Worm (Caenorhabditis elegans) whole organism, L4 larva: ENCODE data around the gene mpst-4.

Source experiments
- F10B5.3 ChIP-seq: sonication (generic microtip); optimal IDR thresholded peaks from 2 replicates; lab custom pipeline; 2016; ENCODE audit warnings: mild to moderate bottlenecking, missing genetic modification characterization, missing compliant biosample characterization
- F37D6.2 ChIP-seq: sonication (generic microtip); optimal IDR thresholded peaks from 2 replicates; lab custom pipeline; 2016; ENCODE audit warnings: mild to moderate bottlenecking, missing genetic modification characterization, missing compliant biosample characterization
- F44E2.7 ChIP-seq: fragments of 200-800 bp; sonication (Bioruptor generic); IDR thresholded peaks from 2 replicates; pipeline ENCODE4 v2.1.2; 2022; ENCODE audit warnings: missing genetic modification characterization, missing compliant biosample characterization
- F49E8.2 ChIP-seq: sonication (generic microtip); optimal IDR thresholded peaks from 2 replicates; lab custom pipeline; 2016; ENCODE audit warnings: missing compliant biosample characterization, mild to moderate bottlenecking, missing genetic modification characterization, borderline replicate concordance
- T20F7.1 ChIP-seq: fragments of 200-800 bp; sonication (Bioruptor generic); optimal IDR thresholded peaks from 2 replicates; lab custom pipeline; 2018; ENCODE audit warnings: mild to moderate bottlenecking, missing genetic modification characterization, missing compliant biosample characterization
- Y105C5A.15 ChIP-seq: fragments of 200-800 bp; sonication (Bioruptor generic); IDR thresholded peaks from 2 replicates; pipeline ENCODE4 v1.3.6; 2022; ENCODE audit warnings: missing genetic modification characterization, missing compliant biosample characterization
- Y5F2A.4 ChIP-seq: fragments of 200-800 bp; sonication (Bioruptor generic); optimal IDR thresholded peaks from 2 replicates; lab custom pipeline; 2018; ENCODE audit warnings: mild to moderate bottlenecking, missing genetic modification characterization, missing compliant biosample characterization
- ZK546.5 ChIP-seq, 2 experiments: sonication (generic microtip); optimal IDR thresholded peaks; 2 replicates each; lab custom pipeline; 2017; ENCODE audit warnings: missing biosample characterization in 2 of 2, missing genetic modification characterization in 2 of 2
- aha-1 ChIP-seq: fragments of 150-350 bp; peaks from one replicate; lab custom pipeline; 2014; ENCODE audit warnings: missing biosample characterization, missing genetic modification characterization
- ama-1 ChIP-seq: fragments of 150-350 bp; optimal IDR thresholded peaks from 2 replicates; lab custom pipeline; 2014; ENCODE audit warnings: inconsistent platforms, mixed read lengths
- ceh-20 ChIP-seq: fragments of 200-800 bp; sonication (Bioruptor generic); IDR thresholded peaks from 2 replicates; pipeline ENCODE4 v1.3.6; 2022; ENCODE audit warnings: missing genetic modification reagents, missing genetic modification characterization, missing compliant biosample characterization
- ceh-28 ChIP-seq: fragments of 150-350 bp; optimal IDR thresholded peaks from 2 replicates; lab custom pipeline; 2014; ENCODE audit warnings: missing biosample characterization, missing genetic modification reagents, missing genetic modification characterization
- ces-1 ChIP-seq: fragments of 150-350 bp; sonication (generic microtip); optimal IDR thresholded peaks from 4 replicates; lab custom pipeline; 2014; ENCODE audit warnings: missing biosample characterization, missing genetic modification reagents, missing genetic modification characterization
- ctbp-1 ChIP-seq: fragments of 200-800 bp; sonication (Bioruptor generic); IDR thresholded peaks from 2 replicates; pipeline ENCODE4 v1.3.6; 2022; ENCODE audit warnings: missing genetic modification reagents, missing genetic modification characterization, missing compliant biosample characterization
- daf-16 ChIP-seq, 3 experiments: sonication (generic microtip); optimal IDR thresholded peaks; 2 replicates each; lab custom pipeline; 2016 to 2017; ENCODE audit warnings: missing genetic modification characterization in 3 of 3, missing genetic modification reagents in 3 of 3, mild to moderate bottlenecking in 2 of 3, missing compliant biosample characterization in 2 of 3, missing biosample characterization in 1 of 3, moderate library complexity in 1 of 3
- dmd-6 ChIP-seq: fragments of 200-800 bp; sonication (Bioruptor generic); IDR thresholded peaks from 2 replicates; pipeline ENCODE4 v1.3.6; 2022; ENCODE audit warnings: missing genetic modification reagents, missing genetic modification characterization, missing compliant biosample characterization
- dmd-8 ChIP-seq: fragments of 200-800 bp; sonication (Bioruptor generic); IDR thresholded peaks from 2 replicates; pipeline ENCODE4 v1.3.6; 2022; ENCODE audit warnings: missing genetic modification characterization, missing compliant biosample characterization
- dpl-1 ChIP-seq: fragments of 150-350 bp; optimal IDR thresholded peaks from 2 replicates; lab custom pipeline; 2014; ENCODE audit warnings: missing biosample characterization, missing genetic modification reagents, missing genetic modification characterization
- duxl-1 ChIP-seq: sonication (generic microtip); optimal IDR thresholded peaks from 2 replicates; lab custom pipeline; 2016; ENCODE audit warnings: mild to moderate bottlenecking, missing genetic modification characterization, moderate library complexity, missing compliant biosample characterization; ENCODE audit not compliant: poor library complexity
- dve-1 ChIP-seq: sonication (generic microtip); optimal IDR thresholded peaks from 2 replicates; lab custom pipeline; 2017; ENCODE audit warnings: antibody characterized with exemption, mild to moderate bottlenecking, missing genetic modification characterization, missing compliant biosample characterization; ENCODE audit not compliant: insufficient read depth
- gei-8 ChIP-seq: fragments of 200-800 bp; sonication (Bioruptor generic); optimal IDR thresholded peaks from 2 replicates; lab custom pipeline; 2018; ENCODE audit warnings: mild to moderate bottlenecking, missing genetic modification characterization, missing compliant biosample characterization
- hif-1 ChIP-seq, 2 experiments: sonication (generic microtip); optimal IDR thresholded peaks; 2 replicates each; lab custom pipeline; 2016 to 2017; ENCODE audit warnings: missing compliant biosample characterization in 2 of 2, missing genetic modification characterization in 2 of 2, missing genetic modification reagents in 2 of 2, missing genotype in 2 of 2, mild to moderate bottlenecking in 1 of 2
- hlh-11 ChIP-seq: fragments of 200-800 bp; sonication (Bioruptor generic); optimal IDR thresholded peaks from 2 replicates; lab custom pipeline; 2018; ENCODE audit warnings: mild to moderate bottlenecking, missing genetic modification characterization, missing compliant biosample characterization
- hlh-30 ChIP-seq: sonication (generic microtip); optimal IDR thresholded peaks from 2 replicates; lab custom pipeline; 2017; ENCODE audit warnings: antibody characterized with exemption, mild to moderate bottlenecking, missing genetic modification characterization, missing compliant biosample characterization; ENCODE audit not compliant: insufficient read depth
- lim-7 ChIP-seq: fragments of 200-800 bp; sonication (Bioruptor generic); IDR thresholded peaks from 2 replicates; pipeline ENCODE4 v1.3.6; 2022; ENCODE audit warnings: missing genetic modification characterization, missing compliant biosample characterization
- lin-1 ChIP-seq: fragments of 200-800 bp; sonication (Bioruptor generic); IDR thresholded peaks from 2 replicates; pipeline ENCODE4 v1.3.6; 2022; ENCODE audit warnings: missing genetic modification reagents, missing genetic modification characterization, missing compliant biosample characterization
- lin-39 ChIP-seq: fragments of 150-350 bp; optimal IDR thresholded peaks from 2 replicates; lab custom pipeline; 2014; ENCODE audit warnings: missing biosample characterization, missing genetic modification reagents, missing genetic modification characterization
- madf-5 ChIP-seq, 2 experiments: fragments of 200-800 bp; sonication (Bioruptor generic); IDR thresholded peaks; 2 replicates each; pipeline ENCODE4 v1.3.6; 2022; ENCODE audit warnings: missing compliant biosample characterization in 2 of 2, missing genetic modification characterization in 2 of 2
- mdl-1 ChIP-seq, 2 experiments: fragments of 150-350 bp in 1 of 2; sonication (generic microtip) in 1 of 2; optimal IDR thresholded peaks; 2 replicates each; lab custom pipeline; 2014 to 2017; ENCODE audit warnings: missing biosample characterization in 2 of 2, missing genetic modification characterization in 2 of 2
- mep-1 ChIP-seq: fragments of 150-350 bp; sonication (generic microtip); optimal IDR thresholded peaks from 3 replicates; lab custom pipeline; 2014; ENCODE audit warnings: missing biosample characterization, missing genetic modification characterization
- mes-2 ChIP-seq: sonication (generic microtip); optimal IDR thresholded peaks from 2 replicates; lab custom pipeline; 2016; ENCODE audit warnings: missing genotype, mild to moderate bottlenecking, missing genetic modification characterization, missing compliant biosample characterization; ENCODE audit not compliant: poor library complexity, severe bottlenecking
- nhr-102 ChIP-seq: sonication (generic microtip); optimal IDR thresholded peaks from 2 replicates; lab custom pipeline; 2016; ENCODE audit warnings: mild to moderate bottlenecking, missing genetic modification characterization, moderate library complexity, missing compliant biosample characterization
- nhr-28 ChIP-seq: fragments of 150-350 bp; optimal IDR thresholded peaks from 2 replicates; lab custom pipeline; 2014; ENCODE audit warnings: missing biosample characterization, missing genetic modification characterization
- nhr-48 ChIP-seq: sonication (generic microtip); optimal IDR thresholded peaks from 2 replicates; lab custom pipeline; 2016; ENCODE audit warnings: mild to moderate bottlenecking, missing genetic modification characterization, missing compliant biosample characterization
- nhr-6 ChIP-seq: fragments of 150-350 bp; optimal IDR thresholded peaks from 2 replicates; lab custom pipeline; 2014; ENCODE audit warnings: missing biosample characterization, missing genetic modification characterization
- nhr-77 ChIP-seq: fragments of 150-350 bp; optimal IDR thresholded peaks from 2 replicates; lab custom pipeline; 2014; ENCODE audit warnings: missing biosample characterization, missing genetic modification characterization
- php-3 ChIP-seq: fragments of 200-800 bp; sonication (Bioruptor generic); IDR thresholded peaks from 2 replicates; pipeline ENCODE4 v1.3.6; 2022; ENCODE audit warnings: missing genetic modification reagents, missing genetic modification characterization, missing compliant biosample characterization
- pqm-1 ChIP-seq: sonication (generic microtip); optimal IDR thresholded peaks from 2 replicates; lab custom pipeline; 2017; ENCODE audit warnings: missing biosample characterization, missing genetic modification characterization
- rbr-2 ChIP-seq: sonication (generic microtip); optimal IDR thresholded peaks from 2 replicates; lab custom pipeline; 2016; ENCODE audit warnings: missing genotype, missing genetic modification characterization, missing compliant biosample characterization
- saeg-2 ChIP-seq: fragments of 200-800 bp; sonication (Bioruptor generic); IDR thresholded peaks from 2 replicates; pipeline ENCODE4 v1.3.6; 2022; ENCODE audit warnings: missing genetic modification reagents, missing genetic modification characterization, missing compliant biosample characterization
- set-16 ChIP-seq: fragments of 200-800 bp; sonication (Bioruptor generic); IDR thresholded peaks from 2 replicates; pipeline ENCODE4 v1.3.6; 2022; ENCODE audit warnings: missing genetic modification reagents, missing genetic modification characterization, missing compliant biosample characterization
- spr-1 ChIP-seq: sonication (generic microtip); optimal IDR thresholded peaks from 2 replicates; lab custom pipeline; 2016; ENCODE audit warnings: mild to moderate bottlenecking, missing genetic modification characterization, missing compliant biosample characterization
- tra-1 ChIP-seq: fragments of 200-800 bp; sonication (Bioruptor generic); IDR thresholded peaks from 2 replicates; pipeline ENCODE4 v1.3.6; 2022; ENCODE audit warnings: missing genetic modification reagents, missing genetic modification characterization, missing compliant biosample characterization
- unc-130 ChIP-seq: sonication (generic microtip); optimal IDR thresholded peaks from 2 replicates; lab custom pipeline; 2016; ENCODE audit warnings: missing genetic modification reagents, missing genetic modification characterization, missing compliant biosample characterization
- unc-39 ChIP-seq: sonication (generic microtip); optimal IDR thresholded peaks from 2 replicates; lab custom pipeline; 2017; ENCODE audit warnings: missing biosample characterization, missing genetic modification characterization
- vab-7 ChIP-seq: fragments of 200-800 bp; sonication (Bioruptor generic); IDR thresholded peaks from 2 replicates; pipeline ENCODE4 v1.3.6; 2022; ENCODE audit warnings: missing genetic modification reagents, missing genetic modification characterization, missing compliant biosample characterization
- zag-1 ChIP-seq: fragments of 150-350 bp; optimal IDR thresholded peaks from 2 replicates; lab custom pipeline; 2014; ENCODE audit warnings: missing biosample characterization, missing genetic modification characterization

Gene mpst-4

DNA sequence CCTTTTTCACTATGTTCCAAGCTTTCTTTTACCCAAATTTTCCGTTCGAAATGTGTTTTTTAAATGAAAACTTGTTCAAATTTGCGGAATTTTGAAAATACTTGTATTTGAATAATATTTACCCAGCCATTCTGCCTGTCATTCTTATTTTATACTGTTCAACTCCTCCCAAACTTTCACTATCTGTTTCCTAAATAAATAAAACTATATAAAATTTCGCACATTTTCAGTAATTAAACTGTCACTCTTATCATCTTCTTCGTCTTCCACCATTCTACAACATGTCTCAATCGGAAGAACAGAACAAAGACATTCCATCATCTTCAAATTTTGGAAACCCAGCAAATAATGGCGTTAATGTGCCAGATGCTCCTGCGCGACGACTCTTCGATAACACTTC is 41.5 kb upstream of the mpst-4 start, which contains the start of gene btbd-10:
Gene btbd-10, plus strand, starts transcription at position 231 of the 400 bp plus-strand sequence.
- TF ChIP-seq gei-8 (no peak), F37D6.2 (tag; lab: Kevin White, UChicago) (no peak), vab-7 (no peak), ctbp-1 (no peak), madf-5 (GFP tag; IDR thresholded peaks at IDR 0.05; lab: Robert Waterston, UW) (no peak), nhr-6 (tag; lab: Kevin White, UChicago) (no peak), Y105C5A.15 (GFP tag; lab: Robert Waterston, UW) (no peak), zag-1 (tag; lab: Kevin White, UChicago) (no peak), dve-1 (peak; percentile 5), lin-1 (GFP tag; lab: Robert Waterston, UW) (0 out of 2 replicates have a peak, but pooled peaks have one; percentile 14), aha-1 (tag; lab: Kevin White, UChicago) (peak; percentile 44), mes-2 (no peak), nhr-28 (tag; lab: Kevin White, UChicago) (peak; percentile 38), duxl-1 (tag; lab: Kevin White, UChicago) (no peak), php-3 (GFP tag; lab: Robert Waterston, UW) (peak; percentile 81), ZK546.5 (tag; optimal IDR thresholded peaks at IDR 0.05; lab: Kevin White, UChicago) (no peak), pqm-1 (tag; lab: Kevin White, UChicago) (peak; percentile 28), daf-16 (GFP tag; optimal IDR thresholded peaks at IDR 0.05; lab: Kevin White, UChicago) (no peak), daf-16 (tag; optimal IDR thresholded peaks at IDR 0.05; lab: Kevin White, UChicago) (peak; percentile 62), saeg-2 (GFP tag; lab: Robert Waterston, UW) (no peak), lim-7 (GFP tag; lab: Robert Waterston, UW) (no peak), hlh-30 (tag; lab: Kevin White, UChicago) (no peak), dmd-8 (no peak), F44E2.7 (GFP tag; lab: Robert Waterston, UW) (no peak), hlh-11 (tag; lab: Kevin White, UChicago) (peak; percentile 5), dmd-6 (GFP tag; lab: Robert Waterston, UW) (peak; percentile 28; the same call in 1 of the 2 replicates)

- TF ChIP-seq nhr-102 (tag; lab: Kevin White, UChicago), result peak; percentile 11
- peak in 1 of 2 experiments; percentile 67 for TF ChIP-seq hif-1 (tag; optimal IDR thresholded peaks at IDR 0.05; lab: Kevin White, UChicago)
- TF ChIP-seq unc-39 (tag; lab: Kevin White, UChicago), result no peak
- TF ChIP-seq F10B5.3 (tag; lab: Kevin White, UChicago), result no peak
- TF ChIP-seq dpl-1 (GFP tag; lab: Kevin White, UChicago), result peak; percentile 56
- TF ChIP-seq unc-130 (GFP tag; lab: Kevin White, UChicago), result peak; percentile 64
- TF ChIP-seq lin-39 (tag; lab: Kevin White, UChicago), result no peak
- TF ChIP-seq ama-1 (lab: Kevin White, UChicago), result peak; percentile 50
- TF ChIP-seq F49E8.2 (tag; lab: Kevin White, UChicago), result no peak
- TF ChIP-seq set-16 (GFP tag; lab: Robert Waterston, UW), result 0 out of 2 replicates have a peak, but pooled peaks have one; percentile 11
- TF ChIP-seq php-3 (GFP tag; lab: Robert Waterston, UW), result 0 out of 2 replicates have a peak, but pooled peaks have one; percentile 37
- TF ChIP-seq dve-1, result peak; percentile 75
- peak in 1 of 2 experiments; percentile 16 for TF ChIP-seq daf-16 (GFP tag; optimal IDR thresholded peaks at IDR 0.05; lab: Kevin White, UChicago)
- peak; percentile 64 for TF ChIP-seq daf-16 (tag; optimal IDR thresholded peaks at IDR 0.05; lab: Kevin White, UChicago)
- peak; percentile 79 for TF ChIP-seq mes-2
- peak; percentile 77 for TF ChIP-seq nhr-77 (tag; lab: Kevin White, UChicago)
- peak; percentile 41 for TF ChIP-seq nhr-6 (tag; lab: Kevin White, UChicago)
- TF ChIP-seq T20F7.1 (GFP tag; lab: Kevin White, UChicago), result peak; percentile 25
- TF ChIP-seq ces-1 (GFP tag; lab: Kevin White, UChicago), result peak; percentile 9
- TF ChIP-seq ceh-20, result peak; percentile 66; the same call in 1 of the 2 replicates
- peak; percentile 83 for TF ChIP-seq hlh-11 (tag; lab: Kevin White, UChicago)
- no peak for TF ChIP-seq Y5F2A.4 (GFP tag; lab: Kevin White, UChicago)
- TF ChIP-seq mep-1 (tag; lab: Kevin White, UChicago), result peak; percentile 78
- peak; percentile 64 for TF ChIP-seq rbr-2 (tag; lab: Kevin White, UChicago)
- TF ChIP-seq ceh-28 (tag; lab: Kevin White, UChicago), result no peak
- peak; percentile 40 for TF ChIP-seq F37D6.2 (tag; lab: Kevin White, UChicago)
- peak; percentile 45; the same call in 1 of the 2 replicates for TF ChIP-seq tra-1 (GFP tag; lab: Robert Waterston, UW)
- TF ChIP-seq ctbp-1, result peak; percentile 41; the same call in 1 of the 2 replicates
- peak; percentile 73 for TF ChIP-seq nhr-28 (tag; lab: Kevin White, UChicago)
- peak; percentile 37 to 86 for TF ChIP-seq mdl-1 (tag; optimal IDR thresholded peaks at IDR 0.05; lab: Kevin White, UChicago)
- TF ChIP-seq nhr-48, result peak; percentile 13
- no peak for TF ChIP-seq spr-1 (tag; lab: Kevin White, UChicago)
Measured at ce11 chrII:4904277-4904676, 41.0 kb upstream of the mpst-4 start.
